Worm (Caenorhabditis elegans) whole organism, young adult: ENCODE measurements around the gene cki-2.

Experiments used
- B0035.1 ChIP-seq: sonication (generic microtip); optimal IDR thresholded peaks from 2 replicates; lab custom pipeline; 2016; ENCODE audit warnings: missing genetic modification characterization, mild to moderate bottlenecking, missing compliant biosample characterization, missing genotype, missing genetic modification reagents
- B0336.3 ChIP-seq: fragments of 200-800 bp; sonication (Bioruptor generic); IDR thresholded peaks from 2 replicates; pipeline ENCODE4 v1.3.6; 2022; ENCODE audit warnings: missing genetic modification characterization, missing compliant biosample characterization
- C17E4.6 ChIP-seq: fragments of 200-800 bp; sonication (Bioruptor generic); IDR thresholded peaks from 2 replicates; pipeline ENCODE4 v1.3.6; 2022; ENCODE audit warnings: missing genetic modification reagents, missing genetic modification characterization, missing compliant biosample characterization
- F37B4.10 ChIP-seq: fragments of 200-800 bp; sonication (Bioruptor generic); IDR thresholded peaks from 2 replicates; pipeline ENCODE4 v1.3.6; 2022; ENCODE audit warnings: missing genetic modification characterization, missing compliant biosample characterization
- F52B5.7 ChIP-seq: sonication (generic microtip); optimal IDR thresholded peaks from 2 replicates; lab custom pipeline; 2016; ENCODE audit warnings: mild to moderate bottlenecking, missing genetic modification characterization, missing compliant biosample characterization
- F57C9.4 ChIP-seq: sonication (generic microtip); optimal IDR thresholded peaks from 2 replicates; lab custom pipeline; 2017; ENCODE audit warnings: mild to moderate bottlenecking, missing genetic modification characterization, missing compliant biosample characterization
- K12H6.12 ChIP-seq: fragments of 200-800 bp; sonication (Bioruptor generic); optimal IDR thresholded peaks from 2 replicates; lab custom pipeline; 2018; ENCODE audit warnings: mild to moderate bottlenecking, missing genetic modification characterization, missing compliant biosample characterization
- Y53F4B.3 ChIP-seq: fragments of 200-800 bp; sonication (Bioruptor generic); IDR thresholded peaks from 2 replicates; pipeline ENCODE4 v1.3.6; 2022; ENCODE audit warnings: missing genetic modification reagents, missing genetic modification characterization, missing compliant biosample characterization
- Y79H2A.3 ChIP-seq: fragments of 200-800 bp; sonication (Bioruptor generic); conservative IDR thresholded peaks from 2 replicates; pipeline ENCODE4 v1.3.6; 2022; ENCODE audit warnings: missing genetic modification reagents, missing genetic modification characterization, missing compliant biosample characterization
- ZK185.1 ChIP-seq: sonication (generic microtip); optimal IDR thresholded peaks from 2 replicates; lab custom pipeline; 2016; ENCODE audit warnings: mild to moderate bottlenecking, missing genetic modification characterization, missing compliant biosample characterization; ENCODE audit not compliant: poor library complexity, severe bottlenecking
- attf-3 ChIP-seq: fragments of 200-800 bp; sonication (Bioruptor generic); conservative IDR thresholded peaks from 2 replicates; pipeline ENCODE4 v1.3.6; 2022; ENCODE audit warnings: missing genetic modification reagents, missing genetic modification characterization, missing compliant biosample characterization
- attf-5 ChIP-seq: fragments of 200-800 bp; sonication (Bioruptor generic); optimal IDR thresholded peaks from 2 replicates; lab custom pipeline; 2018; ENCODE audit warnings: mild to moderate bottlenecking, missing genetic modification characterization, missing compliant biosample characterization
- bed-1 ChIP-seq: fragments of 200-800 bp; sonication (Bioruptor generic); IDR thresholded peaks from 2 replicates; pipeline ENCODE4 v1.3.6; 2022; ENCODE audit warnings: missing genetic modification reagents, missing genetic modification characterization, missing compliant biosample characterization
- cebp-1 ChIP-seq, 2 experiments: fragments of 200-800 bp in 1 of 2; sonication (Bioruptor generic) in 1 of 2; sonication (generic microtip) in 1 of 2; IDR thresholded peaks in 1 of 2; optimal IDR thresholded peaks in 1 of 2; 2 replicates each; pipeline versions ENCODE4 v1.3.6 to Lab custom; 2017 to 2022; ENCODE audit warnings: missing compliant biosample characterization in 2 of 2, missing genetic modification characterization in 2 of 2, mild to moderate bottlenecking in 1 of 2, missing genetic modification reagents in 1 of 2, moderate library complexity in 1 of 2
- ceh-100 ChIP-seq: fragments of 200-800 bp; sonication (Bioruptor generic); IDR thresholded peaks from 2 replicates; pipeline ENCODE4 v1.3.6; 2022; ENCODE audit warnings: missing genetic modification reagents, missing genetic modification characterization, missing compliant biosample characterization
- ceh-27 ChIP-seq: fragments of 200-800 bp; sonication (Bioruptor generic); optimal IDR thresholded peaks from 2 replicates; lab custom pipeline; 2018; ENCODE audit warnings: mild to moderate bottlenecking, missing genetic modification characterization, moderate library complexity, missing compliant biosample characterization
- ceh-91 ChIP-seq: fragments of 200-800 bp; sonication (Bioruptor generic); IDR thresholded peaks from 2 replicates; pipeline ENCODE4 v1.3.6; 2022; ENCODE audit warnings: missing genetic modification reagents, missing genetic modification characterization, missing compliant biosample characterization
- efl-1 ChIP-seq: fragments of 150-350 bp; optimal IDR thresholded peaks from 2 replicates; lab custom pipeline; 2014; ENCODE audit warnings: missing biosample characterization, missing genetic modification reagents, missing genetic modification characterization
- ets-4 ChIP-seq: fragments of 200-800 bp; sonication (Bioruptor generic); optimal IDR thresholded peaks from 2 replicates; lab custom pipeline; 2018; ENCODE audit warnings: mild to moderate bottlenecking, missing genetic modification characterization, missing compliant biosample characterization
- fkh-3 ChIP-seq: sonication (generic microtip); optimal IDR thresholded peaks from 2 replicates; lab custom pipeline; 2016; ENCODE audit warnings: mild to moderate bottlenecking, missing genetic modification characterization, missing compliant biosample characterization
- hmg-1.2 ChIP-seq: fragments of 200-800 bp; sonication (Bioruptor generic); IDR thresholded peaks from 2 replicates; pipeline ENCODE4 v1.3.6; 2022; ENCODE audit warnings: missing genetic modification reagents, missing genetic modification characterization, missing compliant biosample characterization
- let-607 ChIP-seq, 2 experiments: fragments of 200-800 bp in 1 of 2; sonication (Bioruptor generic) in 1 of 2; sonication (generic microtip) in 1 of 2; optimal IDR thresholded peaks; 2 replicates each; lab custom pipeline; 2016 to 2018; ENCODE audit warnings: mild to moderate bottlenecking in 2 of 2, missing compliant biosample characterization in 2 of 2, missing genetic modification characterization in 2 of 2, moderate library complexity in 2 of 2, missing genotype in 1 of 2
- lin-40 ChIP-seq: sonication (generic microtip); optimal IDR thresholded peaks from 2 replicates; lab custom pipeline; 2016; ENCODE audit warnings: missing genetic modification characterization, mild to moderate bottlenecking, missing compliant biosample characterization, missing genotype, missing genetic modification reagents
- lsl-1 ChIP-seq: fragments of 200-800 bp; sonication (Bioruptor generic); optimal IDR thresholded peaks from 2 replicates; lab custom pipeline; 2018; ENCODE audit warnings: mild to moderate bottlenecking, missing genetic modification characterization, moderate library complexity, missing compliant biosample characterization
- madf-10 ChIP-seq: sonication (generic microtip); optimal IDR thresholded peaks from 2 replicates; lab custom pipeline; 2016; ENCODE audit warnings: mild to moderate bottlenecking, missing genetic modification characterization, missing compliant biosample characterization
- madf-6 ChIP-seq: fragments of 200-800 bp; sonication (Bioruptor generic); IDR thresholded peaks from 2 replicates; pipeline ENCODE4 v1.3.6; 2022; ENCODE audit warnings: missing genetic modification reagents, missing genetic modification characterization, missing compliant biosample characterization
- madf-8 ChIP-seq: fragments of 200-800 bp; sonication (Bioruptor generic); conservative IDR thresholded peaks from 2 replicates; pipeline ENCODE4 v1.3.6; 2022; ENCODE audit warnings: missing genetic modification reagents, missing genetic modification characterization, missing compliant biosample characterization
- nfya-2 ChIP-seq: fragments of 200-800 bp; sonication (Bioruptor generic); IDR thresholded peaks from 2 replicates; pipeline ENCODE4 v1.3.6; 2022; ENCODE audit warnings: missing genetic modification reagents, missing genetic modification characterization, missing compliant biosample characterization
- nfyb-1 ChIP-seq: fragments of 200-800 bp; sonication (Bioruptor generic); IDR thresholded peaks from 2 replicates; pipeline ENCODE4 v1.3.6; 2022; ENCODE audit warnings: missing genetic modification reagents, missing genetic modification characterization, missing compliant biosample characterization
- nhr-120 ChIP-seq: fragments of 200-800 bp; sonication (Bioruptor generic); IDR thresholded peaks from 2 replicates; pipeline ENCODE4 v1.3.6; 2022; ENCODE audit warnings: missing genetic modification characterization, missing compliant biosample characterization
- nhr-80 ChIP-seq: sonication (generic microtip); optimal IDR thresholded peaks from 2 replicates; lab custom pipeline; 2016; ENCODE audit warnings: missing genetic modification characterization, missing compliant biosample characterization
- pha-4 ChIP-seq: fragments of 150-350 bp; sonication (generic microtip); optimal IDR thresholded peaks from 2 replicates; lab custom pipeline; 2014; ENCODE audit warnings: missing biosample characterization, missing genetic modification reagents, missing genetic modification characterization
- sea-2 ChIP-seq: fragments of 200-800 bp; sonication (Bioruptor generic); IDR thresholded peaks from 2 replicates; pipeline ENCODE4 v1.3.6; 2022; ENCODE audit warnings: missing genetic modification characterization, missing compliant biosample characterization
- snpc-1.3 ChIP-seq: sonication (generic microtip); optimal IDR thresholded peaks from 2 replicates; lab custom pipeline; 2017; ENCODE audit warnings: missing genetic modification characterization, mild to moderate bottlenecking, missing compliant biosample characterization, antibody characterized with exemption, moderate library complexity, missing genotype, missing genetic modification reagents; ENCODE audit not compliant: insufficient read depth
- sptf-2 ChIP-seq: fragments of 200-800 bp; sonication (Bioruptor generic); optimal IDR thresholded peaks from 2 replicates; lab custom pipeline; 2018; ENCODE audit warnings: mild to moderate bottlenecking, missing genetic modification characterization, missing compliant biosample characterization
- tbp1 ChIP-seq: fragments of 200-800 bp; sonication (Bioruptor generic); optimal IDR thresholded peaks from 2 replicates; lab custom pipeline; 2018; ENCODE audit warnings: mild to moderate bottlenecking, missing genetic modification characterization, missing compliant biosample characterization
- ztf-18 ChIP-seq: sonication (generic microtip); optimal IDR thresholded peaks from 2 replicates; lab custom pipeline; 2016; ENCODE audit warnings: missing genotype, mild to moderate bottlenecking, missing genetic modification characterization, missing compliant biosample characterization
- ztf-22 ChIP-seq: fragments of 200-800 bp; sonication (Bioruptor generic); optimal IDR thresholded peaks from 2 replicates; lab custom pipeline; 2018; ENCODE audit warnings: mild to moderate bottlenecking, missing genetic modification characterization, moderate library complexity, missing compliant biosample characterization
- ztf-3 ChIP-seq: fragments of 200-800 bp; sonication (Bioruptor generic); optimal IDR thresholded peaks from 2 replicates; lab custom pipeline; 2018; ENCODE audit warnings: mild to moderate bottlenecking, missing genetic modification characterization, missing compliant biosample characterization

The cki-2 gene

DNA sequence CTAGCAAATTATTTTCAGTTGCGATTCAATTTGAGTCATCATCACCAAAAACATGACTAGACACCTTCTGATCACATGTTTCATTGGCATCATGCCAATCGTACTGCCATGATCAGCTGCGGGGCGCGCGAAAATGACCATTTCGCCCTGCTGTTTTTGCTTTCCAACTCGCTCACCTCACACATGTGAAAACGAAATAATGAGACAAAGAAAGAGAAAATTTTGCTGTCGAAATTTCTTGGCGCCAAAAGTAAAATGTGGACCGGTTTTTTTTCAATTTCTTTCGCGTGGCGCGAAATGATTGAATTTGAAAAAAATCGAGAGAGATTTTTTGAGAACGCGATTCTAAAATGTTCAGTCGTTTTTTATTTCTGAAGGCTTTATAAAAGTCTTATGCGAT is 9.4 kb upstream of the cki-2 start:
- peak; percentile 77 for TF ChIP-seq efl-1 (GFP tag; lab: Kevin White, UChicago)
- TF ChIP-seq sea-2: no peak
- TF ChIP-seq, all 124 proteins: peak for 1

DNA sequence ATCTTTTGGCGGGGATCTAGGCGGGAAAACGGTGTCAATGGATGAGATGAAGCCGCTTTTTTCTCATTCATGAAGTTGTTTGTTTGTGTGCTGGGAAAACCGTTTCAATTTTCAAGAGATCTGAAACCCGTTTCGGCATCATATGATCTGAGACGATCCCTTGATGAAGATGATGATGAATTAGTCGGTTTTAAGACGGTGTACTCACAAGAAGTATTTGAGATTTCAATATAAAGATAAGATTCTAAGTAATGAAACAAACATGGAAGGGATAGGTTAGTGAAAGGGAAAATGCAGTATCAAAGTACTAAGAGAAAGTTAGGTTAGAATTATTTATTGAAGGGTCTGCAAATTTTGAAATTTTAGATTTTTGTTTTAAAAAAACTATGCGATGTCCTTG is 8.1 kb upstream of the cki-2 start:
- TF ChIP-seq nfya-2 (GFP tag; lab: Robert Waterston, UW): no peak
- no peak for TF ChIP-seq ceh-91 (GFP tag; lab: Robert Waterston, UW)
- TF ChIP-seq C17E4.6 (GFP tag; lab: Robert Waterston, UW): no peak
- TF ChIP-seq ztf-18 (tag; lab: Kevin White, UChicago): no peak
- no peak for TF ChIP-seq Y79H2A.3 (GFP tag; lab: Robert Waterston, UW)
- TF ChIP-seq sptf-2 (GFP tag; lab: Kevin White, UChicago): no peak
- TF ChIP-seq, all 124 proteins: peak for 0

DNA sequence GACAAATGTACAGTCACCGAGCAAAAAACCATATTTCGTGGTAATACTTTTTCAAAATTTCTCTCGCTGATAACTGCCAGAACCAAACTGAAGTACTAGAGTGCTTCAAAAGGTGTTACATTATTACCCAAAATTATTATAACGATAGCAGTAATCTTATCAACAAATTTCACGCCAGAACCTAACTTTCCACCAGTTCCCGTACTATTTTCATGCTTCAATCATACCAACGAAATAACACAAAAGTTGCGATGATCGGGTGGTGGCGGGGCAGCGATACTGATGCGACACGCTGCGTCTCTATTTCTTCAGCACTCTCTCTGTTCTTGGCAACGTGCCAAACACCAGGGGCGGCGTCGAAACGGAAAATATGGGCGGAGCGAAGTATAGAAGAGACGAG is 7.3 kb upstream of the cki-2 start:
- TF ChIP-seq ceh-27 (GFP tag; lab: Kevin White, UChicago) (no peak), F52B5.7 (tag; lab: Kevin White, UChicago) (no peak), attf-5 (GFP tag; lab: Kevin White, UChicago) (peak; percentile 1), let-607 (tag; optimal IDR thresholded peaks at IDR 0.05; lab: Kevin White, UChicago) (peak; percentile 59 to 61), tbp1 (GFP tag; lab: Kevin White, UChicago) (peak; percentile 5), lsl-1 (no peak), snpc-1.3 (no peak), ets-4 (GFP tag; lab: Kevin White, UChicago) (peak; percentile 69), Y53F4B.3 (no peak), ZK185.1 (tag; lab: Kevin White, UChicago) (no peak), nhr-80 (tag; lab: Kevin White, UChicago) (peak; percentile 99), B0336.3 (GFP tag; lab: Robert Waterston, UW) (peak; percentile 59; the same call in 1 of the 2 replicates), attf-3 (GFP tag; lab: Robert Waterston, UW) (no peak), madf-8 (GFP tag; lab: Robert Waterston, UW) (no peak), nfya-2 (GFP tag; lab: Robert Waterston, UW) (no peak), madf-6 (GFP tag; lab: Robert Waterston, UW) (no peak), ztf-22 (peak; percentile 41), F37B4.10 (GFP tag; lab: Robert Waterston, UW) (no peak), F57C9.4 (tag; lab: Kevin White, UChicago) (no peak), pha-4 (peak; percentile 37), cebp-1 (GFP tag; IDR thresholded peaks at IDR 0.05; lab: Robert Waterston, UW) (no peak), cebp-1 (tag; optimal IDR thresholded peaks at IDR 0.05; lab: Kevin White, UChicago) (peak; percentile 58), lin-40 (tag; lab: Kevin White, UChicago) (peak; percentile 12), madf-10 (peak; percentile 3), ztf-3 (GFP tag; lab: Kevin White, UChicago) (no peak), bed-1 (GFP tag; lab: Robert Waterston, UW) (no peak), hmg-1.2 (peak; percentile 87)

DNA sequence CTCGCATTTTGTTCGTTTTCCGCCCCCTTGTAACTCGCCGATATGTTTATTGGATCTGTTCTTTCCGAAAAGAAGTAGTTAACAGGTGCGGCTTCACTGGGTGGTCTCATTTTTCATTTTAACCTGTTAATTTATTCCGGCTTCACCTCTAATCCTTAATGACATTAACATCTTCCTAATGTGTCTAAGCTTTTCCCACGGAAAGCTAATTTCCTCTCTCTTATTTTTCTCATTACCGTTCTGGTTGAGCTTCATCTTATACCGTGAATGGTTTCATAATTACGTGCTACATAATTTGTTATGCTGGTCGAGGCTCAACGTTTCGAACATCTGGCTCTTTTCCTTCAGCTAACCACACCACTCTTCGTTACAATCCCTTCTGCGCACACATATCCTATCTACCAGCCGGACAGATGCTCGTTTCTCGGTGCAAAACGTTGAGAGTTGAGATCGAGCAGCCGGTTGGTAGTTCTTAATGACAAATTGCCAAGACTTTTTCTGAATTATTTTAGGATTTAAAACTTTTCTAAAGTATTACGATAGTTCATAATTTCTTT is 6.9 kb upstream of the cki-2 start:
- TF ChIP-seq ztf-22 (no peak), fkh-3 (tag; lab: Kevin White, UChicago) (no peak), bed-1 (GFP tag; lab: Robert Waterston, UW) (no peak), ceh-100 (GFP tag; lab: Robert Waterston, UW) (no peak), B0035.1 (tag; lab: Kevin White, UChicago) (no peak), K12H6.12 (tag; lab: Kevin White, UChicago) (no peak), nfyb-1 (no peak), nhr-120 (no peak), snpc-1.3 (no peak)
